Worm (Caenorhabditis elegans) whole organism, early embryonic: ENCODE measurements around the gene cest-16.

Experiments used
- F13C5.2 ChIP-seq: sonication (generic microtip); optimal IDR thresholded peaks from 2 replicates; lab custom pipeline; 2017; ENCODE audit warnings: mild to moderate bottlenecking, missing genetic modification characterization, inconsistent platforms, missing compliant biosample characterization
- aly-1 ChIP-seq: sonication (generic microtip); optimal IDR thresholded peaks from 2 replicates; lab custom pipeline; 2016; ENCODE audit warnings: missing genetic modification characterization, missing compliant biosample characterization
- ama-1 ChIP-seq: fragments of 150-350 bp; optimal IDR thresholded peaks from 2 replicates; lab custom pipeline; 2014
- ceh-13 ChIP-seq: fragments of 200-800 bp; sonication (Bioruptor generic); optimal IDR thresholded peaks from 2 replicates; lab custom pipeline; 2018; ENCODE audit warnings: mild to moderate bottlenecking, missing genetic modification characterization, missing compliant biosample characterization
- ceh-36 ChIP-seq: sonication (generic microtip); optimal IDR thresholded peaks from 2 replicates; lab custom pipeline; 2016; ENCODE audit warnings: missing genetic modification characterization, inconsistent platforms, missing compliant biosample characterization
- flt-1 ChIP-seq: fragments of 200-800 bp; sonication (Bioruptor generic); IDR thresholded peaks from 2 replicates; pipeline ENCODE4 v1.3.6; 2022; ENCODE audit warnings: missing genetic modification characterization, missing compliant biosample characterization
- pes-1 ChIP-seq: fragments of 200-800 bp; sonication (Bioruptor generic); IDR thresholded peaks from 2 replicates; pipeline ENCODE4 v1.3.6; 2022; ENCODE audit warnings: missing genetic modification reagents, missing genetic modification characterization, missing compliant biosample characterization
- scrt-1 ChIP-seq: fragments of 200-800 bp; sonication (Bioruptor generic); IDR thresholded peaks from 2 replicates; pipeline ENCODE4 v1.3.6; 2022; ENCODE audit warnings: missing genetic modification characterization, missing compliant biosample characterization
- sea-1 ChIP-seq: fragments of 200-800 bp; sonication (Bioruptor generic); conservative IDR thresholded peaks from 2 replicates; pipeline ENCODE4 v1.3.6; 2022; ENCODE audit warnings: missing genetic modification characterization, missing compliant biosample characterization
- tra-4 ChIP-seq: sonication (generic microtip); optimal IDR thresholded peaks from 2 replicates; lab custom pipeline; 2017; ENCODE audit warnings: missing genetic modification characterization, missing compliant biosample characterization

DNA sequence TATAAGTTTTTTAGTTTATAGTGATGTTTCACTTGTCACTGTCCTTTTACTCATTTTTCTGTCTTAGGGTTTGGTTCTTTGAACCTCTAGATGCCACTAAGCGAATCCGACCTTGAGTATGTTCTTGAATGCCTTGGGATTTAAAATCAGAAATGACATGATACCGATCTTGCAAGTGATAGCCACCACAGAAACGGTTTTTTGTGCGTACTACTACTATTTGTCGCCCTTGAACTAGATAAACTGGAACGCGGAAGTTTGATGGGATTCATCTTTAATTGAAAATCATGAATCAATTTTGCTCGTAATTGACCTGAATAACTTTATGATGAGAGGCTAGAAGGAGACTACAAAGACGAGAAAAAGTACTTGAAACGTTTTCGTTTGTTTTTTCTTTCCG is 19.1 kb downstream of the cest-16 start:
- TF ChIP-seq ama-1 (lab: Kevin White, UChicago) (no peak), scrt-1 (no peak), pes-1 (GFP tag; lab: Robert Waterston, UW) (no peak), flt-1 (GFP tag; lab: Robert Waterston, UW) (no peak), tra-4 (tag; lab: Kevin White, UChicago) (no peak), ceh-36 (no peak), ceh-13 (GFP tag; lab: Kevin White, UChicago) (no peak), sea-1 (no peak), aly-1 (tag; lab: Kevin White, UChicago) (no peak), F13C5.2 (tag; lab: Kevin White, UChicago) (no peak)
